Fruit fly (Drosophila melanogaster) whole organism, embryonic: ENCODE measurements around the gene CG18213.

Experiments
- CG10147 ChIP-seq: fragments of 200-800 bp; sonication (Bioruptor generic); optimal IDR thresholded peaks from 2 replicates; lab custom pipeline; 2019; ENCODE audit warnings: missing biosample characterization, mild to moderate bottlenecking, missing genetic modification characterization, moderate library complexity
- CG1024 ChIP-seq: fragments of 200-800 bp; sonication (Bioruptor generic); IDR thresholded peaks from 2 replicates; pipeline ENCODE4 v1.3.6; 2022; ENCODE audit warnings: missing biosample characterization, missing genetic modification characterization
- CG10366 ChIP-seq: fragments of 200-800 bp; sonication (Bioruptor generic); IDR thresholded peaks from 2 replicates; pipeline ENCODE4 v1.3.6; 2022; ENCODE audit warnings: missing biosample characterization, missing genetic modification characterization
- CG10543 ChIP-seq: fragments of 200-800 bp; sonication (Bioruptor generic); optimal IDR thresholded peaks from 3 replicates; lab custom pipeline; 2017; ENCODE audit warnings: missing biosample characterization, mild to moderate bottlenecking, missing genetic modification characterization, moderate library complexity
- CG10565 ChIP-seq: fragments of 200-800 bp; sonication (Bioruptor generic); optimal IDR thresholded peaks from 3 replicates; lab custom pipeline; 2016; ENCODE audit warnings: missing biosample characterization, mild to moderate bottlenecking, missing genetic modification characterization
- CG11560 ChIP-seq: fragments of 200-800 bp; sonication (Bioruptor generic); IDR thresholded peaks from 3 replicates; pipeline ENCODE4 v1.3.6; 2022; ENCODE audit warnings: missing biosample characterization, missing genetic modification characterization
- CG12391 ChIP-seq: fragments of 200-800 bp; sonication (Bioruptor generic); optimal IDR thresholded peaks from 3 replicates; lab custom pipeline; 2018; ENCODE audit warnings: missing biosample characterization, mild to moderate bottlenecking, missing genetic modification characterization, moderate library complexity
- CG12942 ChIP-seq: fragments of 200-800 bp; sonication (Bioruptor generic); optimal IDR thresholded peaks from 3 replicates; lab custom pipeline; 2016; ENCODE audit warnings: missing biosample characterization, missing genetic modification characterization
- CG13894 ChIP-seq: fragments of 200-800 bp; sonication (Bioruptor generic); optimal IDR thresholded peaks from 3 replicates; lab custom pipeline; 2018; ENCODE audit warnings: missing biosample characterization, mild to moderate bottlenecking, missing genetic modification characterization, moderate library complexity
- CG14667 ChIP-seq: fragments of 200-800 bp; sonication (Bioruptor generic); IDR thresholded peaks from 2 replicates; pipeline ENCODE4 v1.3.6; 2022; ENCODE audit warnings: missing biosample characterization, missing genetic modification characterization
- CG14710 ChIP-seq: fragments of 200-800 bp; sonication (Bioruptor generic); optimal IDR thresholded peaks from 3 replicates; lab custom pipeline; 2019; ENCODE audit warnings: missing biosample characterization, mild to moderate bottlenecking, missing genetic modification characterization, moderate library complexity
- CG15011 ChIP-seq: fragments of 200-800 bp; sonication (Bioruptor generic); optimal IDR thresholded peaks from 3 replicates; lab custom pipeline; 2018; ENCODE audit warnings: missing biosample characterization, mild to moderate bottlenecking, missing genetic modification characterization
- CG15073 ChIP-seq: fragments of 200-800 bp; sonication (Bioruptor generic); optimal IDR thresholded peaks from 2 replicates; lab custom pipeline; 2016; ENCODE audit warnings: missing biosample characterization, missing genetic modification characterization
- CG16779 ChIP-seq: fragments of 200-800 bp; sonication (Bioruptor generic); IDR thresholded peaks from 2 replicates; pipeline ENCODE4 v1.3.6; 2022; ENCODE audit warnings: missing biosample characterization, missing genetic modification characterization
- CG17612 ChIP-seq: fragments of 200-800 bp; sonication (Bioruptor generic); IDR thresholded peaks from 2 replicates; pipeline ENCODE4 v1.3.6; 2022; ENCODE audit warnings: missing biosample characterization, missing genetic modification characterization
- CG18619 ChIP-seq: fragments of 200-800 bp; sonication (Bioruptor generic); optimal IDR thresholded peaks from 3 replicates; lab custom pipeline; 2017; ENCODE audit warnings: missing biosample characterization, mild to moderate bottlenecking, missing genetic modification characterization
- CG2875 ChIP-seq: fragments of 200-800 bp; sonication (Bioruptor generic); optimal IDR thresholded peaks from 2 replicates; lab custom pipeline; 2017; ENCODE audit warnings: missing biosample characterization, mild to moderate bottlenecking, missing genetic modification characterization, missing genetic modification reagents
- CG30020 ChIP-seq: fragments of 200-800 bp; optimal IDR thresholded peaks from 2 replicates; lab custom pipeline; 2019; ENCODE audit warnings: missing biosample characterization, mild to moderate bottlenecking, missing genetic modification characterization, moderate library complexity
- CG31388 ChIP-seq: fragments of 200-800 bp; sonication (Bioruptor generic); optimal IDR thresholded peaks from 2 replicates; lab custom pipeline; 2016; ENCODE audit warnings: missing biosample characterization, missing genetic modification characterization
- CG32767 ChIP-seq: fragments of 200-800 bp; sonication (Bioruptor generic); IDR thresholded peaks from 2 replicates; pipeline ENCODE4 v1.3.6; 2022; ENCODE audit warnings: missing biosample characterization, missing genetic modification characterization
- CG3281 ChIP-seq: fragments of 200-800 bp; sonication (Bioruptor generic); optimal IDR thresholded peaks from 3 replicates; lab custom pipeline; 2017; ENCODE audit warnings: missing biosample characterization, mild to moderate bottlenecking, missing genetic modification characterization
- CG3407 ChIP-seq: fragments of 200-800 bp; sonication (Bioruptor generic); optimal IDR thresholded peaks from 2 replicates; lab custom pipeline; 2018; ENCODE audit warnings: missing biosample characterization, mild to moderate bottlenecking, missing genetic modification characterization
- CG34376 ChIP-seq: fragments of 200-800 bp; sonication (Bioruptor generic); optimal IDR thresholded peaks from 2 replicates; lab custom pipeline; 2018; ENCODE audit warnings: missing biosample characterization, mild to moderate bottlenecking, missing genetic modification characterization
- CG42726 ChIP-seq: fragments of 200-800 bp; sonication (Bioruptor generic); IDR thresholded peaks from 2 replicates; pipeline ENCODE4 v1.3.6; 2022; ENCODE audit warnings: missing biosample characterization, missing genetic modification characterization; ENCODE audit not compliant: partially characterized antibody
- CG4328 ChIP-seq: fragments of 200-800 bp; sonication (Bioruptor generic); optimal IDR thresholded peaks from 3 replicates; lab custom pipeline; 2017; ENCODE audit warnings: missing biosample characterization, missing genetic modification reagents, missing genetic modification characterization
- CG6272 ChIP-seq: fragments of 200-800 bp; sonication (Bioruptor generic); IDR thresholded peaks from 2 replicates; pipeline ENCODE4 v1.3.6; 2022; ENCODE audit warnings: missing biosample characterization, missing genetic modification characterization
- CG6854 ChIP-seq: fragments of 200-800 bp; sonication (Bioruptor generic); optimal IDR thresholded peaks from 3 replicates; lab custom pipeline; 2017; ENCODE audit warnings: missing biosample characterization, mild to moderate bottlenecking, missing genetic modification characterization
- CG8478 ChIP-seq: fragments of >200 bp; optimal IDR thresholded peaks from 2 replicates; lab custom pipeline; 2018
- CTCF ChIP-seq: fragments of 200-800 bp; sonication (Bioruptor generic); optimal IDR thresholded peaks from 2 replicates; lab custom pipeline; 2017; ENCODE audit warnings: missing biosample characterization, mild to moderate bottlenecking, missing genetic modification characterization, moderate library complexity
- Dref ChIP-seq: fragments of 200-800 bp; sonication (Bioruptor generic); IDR thresholded peaks from 2 replicates; pipeline ENCODE4 v1.3.6; 2022; ENCODE audit warnings: missing biosample characterization, missing genetic modification characterization
- H15 ChIP-seq: fragments of 200-800 bp; sonication (Bioruptor generic); IDR thresholded peaks from 3 replicates; pipeline ENCODE4 v1.3.6; 2022; ENCODE audit warnings: missing biosample characterization, missing genetic modification characterization
- HmgZ ChIP-seq: fragments of 200-800 bp; sonication (Bioruptor generic); optimal IDR thresholded peaks from 2 replicates; lab custom pipeline; 2018; ENCODE audit warnings: missing biosample characterization, mild to moderate bottlenecking, missing genetic modification characterization
- MBD-R2 ChIP-seq: fragments of 200-800 bp; sonication (Bioruptor generic); IDR thresholded peaks from 2 replicates; pipeline ENCODE4 v1.3.6; 2022; ENCODE audit warnings: missing biosample characterization, missing genetic modification characterization
- Myb ChIP-seq: fragments of 200-800 bp; sonication (Bioruptor generic); optimal IDR thresholded peaks from 2 replicates; lab custom pipeline; 2016; ENCODE audit warnings: missing biosample characterization, missing genetic modification characterization
- Optix ChIP-seq: fragments of 200-800 bp; sonication (Bioruptor generic); IDR thresholded peaks from 3 replicates; pipeline ENCODE4 v1.3.6; 2022; ENCODE audit warnings: missing biosample characterization, missing genetic modification characterization
- Rfx ChIP-seq: fragments of 200-800 bp; sonication (Bioruptor generic); IDR thresholded peaks from 2 replicates; pipeline ENCODE4 v1.3.6; 2022; ENCODE audit warnings: missing biosample characterization, missing genetic modification characterization
- Sin3A ChIP-seq: fragments of >200 bp; optimal IDR thresholded peaks from 2 replicates; lab custom pipeline; 2018
- Usf ChIP-seq: fragments of 200-800 bp; sonication (Bioruptor generic); optimal IDR thresholded peaks from 2 replicates; lab custom pipeline; 2017; ENCODE audit warnings: missing genotype, missing biosample characterization, missing genetic modification characterization
- ab ChIP-seq: fragments of 200-800 bp; sonication (Bioruptor generic); optimal IDR thresholded peaks from 2 replicates; lab custom pipeline; 2016; ENCODE audit warnings: missing biosample characterization, missing genetic modification characterization
- al ChIP-seq: fragments of 200-800 bp; sonication (Bioruptor generic); IDR thresholded peaks from 2 replicates; pipeline ENCODE4 v1.3.6; 2022; ENCODE audit warnings: missing biosample characterization, missing genetic modification characterization
- bigmax ChIP-seq: fragments of 200-800 bp; sonication (Bioruptor generic); optimal IDR thresholded peaks from 2 replicates; lab custom pipeline; 2018; ENCODE audit warnings: missing biosample characterization, mild to moderate bottlenecking, missing genetic modification characterization
- dati ChIP-seq: fragments of 200-800 bp; sonication (Bioruptor generic); IDR thresholded peaks from 2 replicates; pipeline ENCODE4 v1.3.6; 2022; ENCODE audit warnings: missing biosample characterization, missing genetic modification characterization
- disco-r ChIP-seq: fragments of 200-800 bp; sonication (Bioruptor generic); optimal IDR thresholded peaks from 2 replicates; lab custom pipeline; 2016; ENCODE audit warnings: missing biosample characterization, missing genetic modification characterization
- dmrt11E ChIP-seq: fragments of 200-800 bp; sonication (Bioruptor generic); optimal IDR thresholded peaks from 3 replicates; lab custom pipeline; 2018; ENCODE audit warnings: missing biosample characterization, mild to moderate bottlenecking, missing genetic modification characterization, moderate library complexity
- ftz-f1 ChIP-seq: fragments of 200-800 bp; sonication (Bioruptor generic); optimal IDR thresholded peaks from 2 replicates; lab custom pipeline; 2016; ENCODE audit warnings: missing biosample characterization, missing genetic modification characterization
- grau ChIP-seq: fragments of 200-800 bp; optimal IDR thresholded peaks from 3 replicates; lab custom pipeline; 2019; ENCODE audit warnings: missing biosample characterization, mild to moderate bottlenecking, missing genetic modification characterization, moderate library complexity
- jigr1 ChIP-seq: fragments of 200-800 bp; sonication (Bioruptor generic); IDR thresholded peaks from 3 replicates; pipeline ENCODE4 v1.3.6; 2022; ENCODE audit warnings: missing biosample characterization, missing genetic modification characterization
- kni ChIP-seq: fragments of 200-800 bp; sonication (Bioruptor generic); optimal IDR thresholded peaks from 3 replicates; lab custom pipeline; 2017; ENCODE audit warnings: mild to moderate bottlenecking, missing biosample characterization, missing genetic modification reagents, missing genetic modification characterization
- lab ChIP-seq: fragments of 200-800 bp; sonication (Bioruptor generic); optimal IDR thresholded peaks from 3 replicates; lab custom pipeline; 2017; ENCODE audit warnings: missing biosample characterization, missing genetic modification characterization, mild to moderate bottlenecking, moderate library complexity, missing genetic modification reagents
- pum ChIP-seq: fragments of 200-800 bp; sonication (Bioruptor generic); optimal IDR thresholded peaks from 2 replicates; lab custom pipeline; 2016; ENCODE audit warnings: missing biosample characterization, missing genetic modification characterization
- shn ChIP-seq: fragments of 200-800 bp; sonication (Bioruptor generic); optimal IDR thresholded peaks from 3 replicates; lab custom pipeline; 2016; ENCODE audit warnings: missing biosample characterization, missing genetic modification characterization
- slp2 ChIP-seq: fragments of 200-800 bp; sonication (Bioruptor generic); optimal IDR thresholded peaks from 2 replicates; lab custom pipeline; 2016; ENCODE audit warnings: missing biosample characterization, missing genetic modification characterization
- tin ChIP-seq: fragments of 200-800 bp; sonication (Bioruptor generic); optimal IDR thresholded peaks from 3 replicates; lab custom pipeline; 2016; ENCODE audit warnings: missing biosample characterization, missing genetic modification characterization
- usp ChIP-seq: fragments of >200 bp; optimal IDR thresholded peaks from 2 replicates; lab custom pipeline; 2017; ENCODE audit warnings: missing biosample characterization, missing genetic modification characterization

The CG18213 gene

dm6 chr3R:16991781-16992180 is 48.2 kb downstream of the CG18213 start, which contains the start of gene EMC2B (continued):
- TF ChIP-seq disco-r (GFP tag; lab: Kevin White, UChicago) (peak; percentile 22), bigmax (no peak), CG12942 (GFP tag; lab: Kevin White, UChicago) (no peak), CG16779 (GFP tag; lab: Robert Waterston, UW) (no peak), CTCF (GFP tag; lab: Kevin White, UChicago) (no peak), CG42726 (GFP tag; lab: Robert Waterston, UW) (no peak), Usf (GFP tag; lab: Kevin White, UChicago) (no peak), HmgZ (tag; lab: Kevin White, UChicago) (peak; percentile 52), CG30020 (no peak), CG3281 (GFP tag; lab: Kevin White, UChicago) (peak; percentile 45), Sin3A (lab: Kevin White, UChicago) (no peak), tin (GFP tag; lab: Kevin White, UChicago) (peak; percentile 23), pum (peak; percentile 65), grau (tag; lab: Kevin White, UChicago) (peak; percentile 34), Myb (GFP tag; lab: Kevin White, UChicago) (peak; percentile 77), CG1024 (no peak), al (GFP tag; lab: Robert Waterston, UW) (no peak), CG6854 (no peak), CG13894 (tag; lab: Kevin White, UChicago) (no peak), Optix (GFP tag; lab: Robert Waterston, UW) (no peak), CG17612 (GFP tag; lab: Robert Waterston, UW) (no peak), CG34376 (GFP tag; lab: Kevin White, UChicago) (no peak), CG15073 (GFP tag; lab: Kevin White, UChicago) (no peak), CG18619 (GFP tag; lab: Kevin White, UChicago) (no peak), CG3407 (no peak), CG10565 (GFP tag; lab: Kevin White, UChicago) (no peak), CG10543 (GFP tag; lab: Kevin White, UChicago) (no peak), CG14710 (tag; lab: Kevin White, UChicago) (peak; percentile 40), ab (GFP tag; lab: Kevin White, UChicago) (no peak), MBD-R2 (no peak), CG10366 (GFP tag; lab: Robert Waterston, UW) (no peak), CG6272 (GFP tag; lab: Robert Waterston, UW) (no peak), CG8478 (lab: Kevin White, UChicago) (no peak), jigr1 (GFP tag; lab: Robert Waterston, UW) (no peak), CG31388 (no peak), shn (GFP tag; lab: Kevin White, UChicago) (peak; percentile 21), dati (no peak), CG11560 (tag; lab: Robert Waterston, UW) (no peak), ftz-f1 (no peak), dmrt11E (tag; lab: Kevin White, UChicago) (peak; percentile 29), kni (GFP tag; lab: Kevin White, UChicago) (no peak), CG2875 (no peak), lab (GFP tag; lab: Kevin White, UChicago) (peak; percentile 31), Dref (GFP tag; lab: Robert Waterston, UW) (no peak), CG14667 (no peak), slp2 (GFP tag; lab: Kevin White, UChicago) (no peak), CG10147 (GFP tag; lab: Kevin White, UChicago) (no peak), CG32767 (GFP tag; lab: Robert Waterston, UW) (no peak), usp (GFP tag; lab: Kevin White, UChicago) (no peak), Rfx (no peak), H15 (no peak), CG15011 (no peak), CG12391 (tag; lab: Kevin White, UChicago) (peak; percentile 44), CG4328 (no peak)
